Fruit fly (Drosophila melanogaster) whole organism, prepupa: ENCODE measurements around the gene IRSp53.

Experiments
- Blimp-1 ChIP-seq: fragments of 200-800 bp; sonication (Bioruptor generic); optimal IDR thresholded peaks from 3 replicates; lab custom pipeline; 2017; ENCODE audit warnings: missing biosample characterization, missing genetic modification characterization, mild to moderate bottlenecking, moderate library complexity, missing genetic modification reagents
- CG10631 ChIP-seq: fragments of 200-800 bp; sonication (Bioruptor generic); optimal IDR thresholded peaks from 2 replicates; lab custom pipeline; 2016; ENCODE audit warnings: missing biosample characterization, missing genetic modification characterization
- CG10669 ChIP-seq: fragments of 200-800 bp; sonication (Bioruptor generic); optimal IDR thresholded peaks from 3 replicates; lab custom pipeline; 2018; ENCODE audit warnings: missing biosample characterization, mild to moderate bottlenecking, missing genetic modification characterization, moderate library complexity
- CG11294 ChIP-seq: fragments of 200-800 bp; sonication (Bioruptor generic); IDR thresholded peaks from 2 replicates; pipeline ENCODE4 v1.3.6; 2022; ENCODE audit warnings: missing biosample characterization, missing genetic modification characterization
- CG11902 ChIP-seq: fragments of 200-800 bp; sonication (Bioruptor generic); optimal IDR thresholded peaks from 3 replicates; lab custom pipeline; 2016; ENCODE audit warnings: missing biosample characterization, missing genetic modification characterization
- CG15336 ChIP-seq: fragments of 200-800 bp; sonication (Bioruptor generic); IDR thresholded peaks from 2 replicates; pipeline ENCODE4 v1.3.6; 2022; ENCODE audit warnings: missing biosample characterization, missing genetic modification characterization
- CG1621 ChIP-seq: fragments of 200-800 bp; sonication (Bioruptor generic); optimal IDR thresholded peaks from 3 replicates; lab custom pipeline; 2018; ENCODE audit warnings: missing biosample characterization, mild to moderate bottlenecking, missing genetic modification characterization
- CG3032 ChIP-seq: fragments of 200-800 bp; optimal IDR thresholded peaks from 2 replicates; lab custom pipeline; 2019; ENCODE audit warnings: missing biosample characterization, mild to moderate bottlenecking, missing genetic modification characterization, moderate library complexity
- CG31627 ChIP-seq: fragments of 200-800 bp; sonication (Bioruptor generic); optimal IDR thresholded peaks from 3 replicates; lab custom pipeline; 2016; ENCODE audit warnings: missing biosample characterization, missing genetic modification characterization
- CG32006 ChIP-seq: fragments of 200-800 bp; sonication (Bioruptor generic); optimal IDR thresholded peaks from 3 replicates; lab custom pipeline; 2017; ENCODE audit warnings: missing biosample characterization, mild to moderate bottlenecking, missing genetic modification characterization
- CG34406 ChIP-seq: fragments of 200-800 bp; sonication (Bioruptor generic); optimal IDR thresholded peaks from 3 replicates; lab custom pipeline; 2016; ENCODE audit warnings: missing biosample characterization, missing genetic modification characterization
- CG4318 ChIP-seq: fragments of 200-800 bp; sonication (Bioruptor generic); optimal IDR thresholded peaks from 3 replicates; lab custom pipeline; 2017; ENCODE audit warnings: missing biosample characterization, mild to moderate bottlenecking, missing genetic modification characterization
- CG6276 ChIP-seq: fragments of 200-800 bp; sonication (Bioruptor generic); optimal IDR thresholded peaks from 2 replicates; lab custom pipeline; 2017; ENCODE audit warnings: missing biosample characterization, mild to moderate bottlenecking, missing genetic modification characterization
- CG6792 ChIP-seq: fragments of 200-800 bp; sonication (Bioruptor generic); optimal IDR thresholded peaks from 3 replicates; lab custom pipeline; 2016; ENCODE audit warnings: missing biosample characterization, missing genetic modification characterization
- CG6808 ChIP-seq: fragments of 200-800 bp; sonication (Bioruptor generic); optimal IDR thresholded peaks from 3 replicates; lab custom pipeline; 2017; ENCODE audit warnings: missing biosample characterization, missing genetic modification characterization, mild to moderate bottlenecking, moderate library complexity, missing genetic modification reagents
- CG6854 ChIP-seq: fragments of 200-800 bp; sonication (Bioruptor generic); optimal IDR thresholded peaks from 2 replicates; lab custom pipeline; 2017; ENCODE audit warnings: missing biosample characterization, mild to moderate bottlenecking, missing genetic modification characterization
- CG8119 ChIP-seq: fragments of 200-800 bp; sonication (Bioruptor generic); IDR thresholded peaks from 3 replicates; pipeline ENCODE4 v1.3.6; 2022; ENCODE audit warnings: missing biosample characterization, missing genetic modification characterization
- Eip75B ChIP-seq: fragments of 200-800 bp; sonication (Bioruptor generic); optimal IDR thresholded peaks from 3 replicates; lab custom pipeline; 2016; ENCODE audit warnings: missing biosample characterization, missing genetic modification characterization
- Eip78C ChIP-seq: fragments of 200-800 bp; sonication (Bioruptor generic); peaks from one replicate; lab custom pipeline; 2016; ENCODE audit warnings: missing biosample characterization, missing genetic modification characterization
- Eip93F ChIP-seq: fragments of 200-800 bp; sonication (Bioruptor generic); optimal IDR thresholded peaks from 2 replicates; lab custom pipeline; 2016; ENCODE audit warnings: missing biosample characterization, mild to moderate bottlenecking, missing genetic modification characterization
- Ets21C ChIP-seq: fragments of 200-800 bp; sonication (Bioruptor generic); optimal IDR thresholded peaks from 3 replicates; lab custom pipeline; 2016; ENCODE audit warnings: missing biosample characterization, missing genetic modification characterization
- Ets96B ChIP-seq: fragments of 200-800 bp; optimal IDR thresholded peaks from 2 replicates; lab custom pipeline; 2019; ENCODE audit warnings: missing biosample characterization, mild to moderate bottlenecking, missing genetic modification characterization, moderate library complexity
- Hr38 ChIP-seq: sonication (Bioruptor generic); optimal IDR thresholded peaks from 2 replicates; lab custom pipeline; 2016; ENCODE audit warnings: missing biosample characterization, missing genetic modification characterization
- Hr4 ChIP-seq: fragments of 200-800 bp; sonication (Bioruptor generic); optimal IDR thresholded peaks from 3 replicates; lab custom pipeline; 2016; ENCODE audit warnings: missing biosample characterization, missing genetic modification characterization
- OdsH ChIP-seq: fragments of 200-800 bp; sonication (Bioruptor generic); optimal IDR thresholded peaks from 3 replicates; lab custom pipeline; 2016; ENCODE audit warnings: missing biosample characterization, missing genetic modification characterization
- Sox14 ChIP-seq: fragments of 200-800 bp; sonication (Bioruptor generic); optimal IDR thresholded peaks from 3 replicates; lab custom pipeline; 2016; ENCODE audit warnings: missing biosample characterization, missing genetic modification characterization
- acj6 ChIP-seq: fragments of 200-800 bp; sonication (Bioruptor generic); optimal IDR thresholded peaks from 3 replicates; lab custom pipeline; 2016; ENCODE audit warnings: missing biosample characterization, missing genetic modification characterization
- dsx ChIP-seq: fragments of 200-800 bp; optimal IDR thresholded peaks from 3 replicates; lab custom pipeline; 2019; ENCODE audit warnings: missing biosample characterization, mild to moderate bottlenecking, missing genetic modification characterization, moderate library complexity; ENCODE audit not compliant: poor library complexity, severe bottlenecking
- esn ChIP-seq: fragments of 200-800 bp; sonication (Bioruptor generic); optimal IDR thresholded peaks from 2 replicates; lab custom pipeline; 2016; ENCODE audit warnings: missing biosample characterization, mild to moderate bottlenecking, missing genetic modification characterization, moderate library complexity
- fd85E ChIP-seq: fragments of 200-800 bp; sonication (Bioruptor generic); optimal IDR thresholded peaks from 3 replicates; lab custom pipeline; 2016; ENCODE audit warnings: missing biosample characterization, missing genetic modification characterization
- fkh ChIP-seq: fragments of 200-800 bp; sonication (Bioruptor generic); optimal IDR thresholded peaks from 3 replicates; lab custom pipeline; 2017; ENCODE audit warnings: missing biosample characterization, mild to moderate bottlenecking, missing genetic modification characterization, moderate library complexity
- lz ChIP-seq: fragments of 200-800 bp; sonication (Bioruptor generic); optimal IDR thresholded peaks from 3 replicates; lab custom pipeline; 2016; ENCODE audit warnings: missing biosample characterization, missing genetic modification characterization
- pdm3 ChIP-seq: fragments of 200-800 bp; sonication (Bioruptor generic); optimal IDR thresholded peaks from 3 replicates; lab custom pipeline; 2016; ENCODE audit warnings: missing biosample characterization, missing genetic modification characterization
- salr ChIP-seq, 2 experiments: fragments of 200-800 bp; sonication (Bioruptor generic); optimal IDR thresholded peaks; 3 replicates each; lab custom pipeline; 2016 to 2018; ENCODE audit warnings: missing biosample characterization in 2 of 2, missing genetic modification characterization in 2 of 2, mild to moderate bottlenecking in 1 of 2
- ss ChIP-seq, 2 experiments: fragments of 200-800 bp; sonication (Bioruptor generic); optimal IDR thresholded peaks; 2 replicates in 1 of 2; 3 replicates in 1 of 2; lab custom pipeline; 2017 to 2018; ENCODE audit warnings: mild to moderate bottlenecking in 2 of 2, missing biosample characterization in 2 of 2, missing genetic modification characterization in 2 of 2, moderate library complexity in 1 of 2
- svp ChIP-seq: fragments of 200-800 bp; sonication (Bioruptor generic); peaks from one replicate; lab custom pipeline; 2016; ENCODE audit warnings: missing biosample characterization, missing genetic modification characterization
- topi ChIP-seq: fragments of 200-800 bp; sonication (Bioruptor generic); optimal IDR thresholded peaks from 3 replicates; lab custom pipeline; 2016; ENCODE audit warnings: missing biosample characterization, missing genetic modification characterization

Gene IRSp53

dm6 chr3L:11186768-11187167 is 50.9 kb downstream of the IRSp53 start:
- peak; percentile 12 for TF ChIP-seq topi (GFP tag; lab: Kevin White, UChicago)
- peak; percentile 36 for TF ChIP-seq Ets96B (tag; lab: Kevin White, UChicago)
- no peak for TF ChIP-seq fd85E (GFP tag; lab: Kevin White, UChicago)
- TF ChIP-seq OdsH = peak; percentile 31
- peak in 1 of 2 experiments; percentile 56 for TF ChIP-seq ss (GFP tag; optimal IDR thresholded peaks at IDR 0.05; lab: Kevin White, UChicago)
- TF ChIP-seq CG32006 (GFP tag; lab: Kevin White, UChicago) = peak; percentile 42
- no peak for TF ChIP-seq CG11902
- peak; percentile 85 for TF ChIP-seq Eip78C (GFP tag; lab: Kevin White, UChicago)
- TF ChIP-seq lz = no peak
- peak; percentile 22 for TF ChIP-seq dsx (GFP tag; lab: Kevin White, UChicago)
- peak; percentile 8 for TF ChIP-seq CG4318 (GFP tag; lab: Kevin White, UChicago)
- peak; percentile 14 for TF ChIP-seq acj6
- peak; percentile 46 for TF ChIP-seq CG10669 (GFP tag; lab: Kevin White, UChicago)
- peak; percentile 5 for TF ChIP-seq CG6276 (GFP tag; lab: Kevin White, UChicago)
- no peak for TF ChIP-seq Ets21C (GFP tag; lab: Kevin White, UChicago)
- TF ChIP-seq CG11294 (GFP tag; lab: Robert Waterston, UW) = no peak
- peak; percentile 3 for TF ChIP-seq CG31627 (GFP tag; lab: Kevin White, UChicago)
- no peak for TF ChIP-seq Hr38 (GFP tag; lab: Kevin White, UChicago)
- peak; percentile 39 for TF ChIP-seq CG3032
- peak; percentile 7 for TF ChIP-seq CG10631 (GFP tag; lab: Kevin White, UChicago)
- TF ChIP-seq Eip75B (GFP tag; lab: Kevin White, UChicago) = no peak
- peak; percentile 23; the same call in 1 of the 3 replicates for TF ChIP-seq CG8119 (GFP tag; lab: Robert Waterston, UW)
- TF ChIP-seq pdm3 (GFP tag; lab: Kevin White, UChicago) = peak; percentile 8
- TF ChIP-seq fkh = no peak
- peak; percentile 11 for TF ChIP-seq esn (GFP tag; lab: Kevin White, UChicago)
- peak; percentile 22 for TF ChIP-seq CG6808
- TF ChIP-seq CG34406 (GFP tag; lab: Kevin White, UChicago) = no peak
- peak; percentile 39 for TF ChIP-seq Hr4 (GFP tag; lab: Kevin White, UChicago)
- no peak for TF ChIP-seq svp
- peak; percentile 2 for TF ChIP-seq CG1621 (tag; lab: Kevin White, UChicago)

dm6 chr3L:11190022-11190421 is 54.2 kb downstream of the IRSp53 start:
- TF ChIP-seq Eip78C (GFP tag; lab: Kevin White, UChicago) (no peak), Eip93F (no peak), Ets21C (GFP tag; lab: Kevin White, UChicago) (no peak), fkh (peak; percentile 46), CG6854 (GFP tag; lab: Kevin White, UChicago) (no peak), CG6792 (no peak), salr (GFP tag; optimal IDR thresholded peaks at IDR 0.05; lab: Kevin White, UChicago) (no peak), CG3032 (no peak), fd85E (GFP tag; lab: Kevin White, UChicago) (no peak)
- TF ChIP-seq, all 60 proteins: peak for 1

dm6 chr3L:11195275-11195674 is 59.4 kb downstream of the IRSp53 start:
- peak; percentile 11 for TF ChIP-seq fkh
- TF ChIP-seq Sox14 (GFP tag; lab: Kevin White, UChicago) = no peak
- TF ChIP-seq CG15336 (GFP tag; lab: Robert Waterston, UW) = no peak
- no peak for TF ChIP-seq svp

- TF ChIP-seq Eip78C (GFP tag; lab: Kevin White, UChicago) (peak; percentile 34), Blimp-1 (GFP tag; lab: Kevin White, UChicago) (no peak)
These were observed 61.0 kb downstream of the IRSp53 start for dm6 chr3L:11196860-11197259.
